Fruit fly (Drosophila melanogaster) Kc167 (cell line): ENCODE data around the gene CG43750.

ENCODE experiments used
- Myc ChIP-seq: fragments of >200 bp; optimal IDR thresholded peaks from 2 replicates; lab custom pipeline; 2017; ENCODE audit warnings: missing external identifiers
- Sin3A ChIP-seq: fragments of >200 bp; optimal IDR thresholded peaks from 2 replicates; lab custom pipeline; 2018; ENCODE audit warnings: missing external identifiers
- h ChIP-seq: fragments of >200 bp; optimal IDR thresholded peaks from 3 replicates; lab custom pipeline; 2018; ENCODE audit warnings: missing external identifiers
- insv ChIP-seq: fragments of >200 bp; optimal IDR thresholded peaks from 3 replicates; lab custom pipeline; 2018; ENCODE audit warnings: missing external identifiers
- psq ChIP-seq: fragments of >200 bp; optimal IDR thresholded peaks from 2 replicates; lab custom pipeline; 2017; ENCODE audit warnings: missing external identifiers
- ttk ChIP-seq: sonication (Bioruptor generic); optimal IDR thresholded peaks from 2 replicates; lab custom pipeline; 2017; ENCODE audit warnings: missing external identifiers

- TF ChIP-seq Myc (lab: Kevin White, UChicago) (no peak), h (lab: Kevin White, UChicago) (no peak), Sin3A (lab: Kevin White, UChicago) (no peak), insv (lab: Kevin White, UChicago) (no peak), ttk (lab: Kevin White, UChicago) (no peak), psq (lab: Kevin White, UChicago) (no peak)
These were observed 11.7 kb upstream of the CG43750 start for dm6 chr2L:2402194-2402593.
